Worm (Caenorhabditis elegans) whole organism, mixed stage, embryonic: ENCODE data around the gene C44C11.6.
"Not testable (repeated sequence)": the region's sequence is repeated elsewhere in the genome, so short reads cannot be mapped to it uniquely, and the experiment has no call there.

Source experiments
- M03D4.4 ChIP-seq: sonication (generic microtip); optimal IDR thresholded peaks from 2 replicates; lab custom pipeline; 2017; ENCODE audit warnings: mild to moderate bottlenecking, missing genetic modification characterization, missing compliant biosample characterization
- bed-3 ChIP-seq: fragments of 200-800 bp; sonication (Bioruptor generic); optimal IDR thresholded peaks from 3 replicates; lab custom pipeline; 2018; ENCODE audit warnings: mild to moderate bottlenecking, missing genetic modification characterization, moderate library complexity, missing compliant biosample characterization
- blmp-1 ChIP-seq: fragments of 150-350 bp; optimal IDR thresholded peaks from 2 replicates; lab custom pipeline; 2014; ENCODE audit warnings: missing biosample characterization, missing genetic modification characterization
- ceh-43 ChIP-seq: fragments of 200-800 bp; sonication (Bioruptor generic); optimal IDR thresholded peaks from 2 replicates; lab custom pipeline; 2018; ENCODE audit warnings: mild to moderate bottlenecking, missing genetic modification characterization, moderate library complexity, missing compliant biosample characterization
- ceh-83 ChIP-seq: fragments of 200-800 bp; sonication (Bioruptor generic); optimal IDR thresholded peaks from 2 replicates; lab custom pipeline; 2018; ENCODE audit warnings: mild to moderate bottlenecking, missing genetic modification characterization, missing compliant biosample characterization
- ces-1 ChIP-seq: fragments of 150-350 bp; optimal IDR thresholded peaks from 2 replicates; lab custom pipeline; 2014; ENCODE audit warnings: missing biosample characterization, missing genetic modification reagents, missing genetic modification characterization
- cnd-1 ChIP-seq: fragments of 200-800 bp; sonication (Bioruptor generic); optimal IDR thresholded peaks from 2 replicates; lab custom pipeline; 2018; ENCODE audit warnings: mild to moderate bottlenecking, missing genetic modification characterization, missing compliant biosample characterization
- elt-1 ChIP-seq: sonication (generic microtip); optimal IDR thresholded peaks from 2 replicates; lab custom pipeline; 2017; ENCODE audit warnings: missing genetic modification characterization, mild to moderate bottlenecking, missing compliant biosample characterization, antibody characterized with exemption, moderate library complexity, borderline replicate concordance; ENCODE audit not compliant: insufficient read depth
- elt-3 ChIP-seq: fragments of 150-350 bp; optimal IDR thresholded peaks from 2 replicates; lab custom pipeline; 2014; ENCODE audit warnings: missing biosample characterization, missing genetic modification characterization
- ham-2 ChIP-seq: fragments of 200-800 bp; sonication (Bioruptor generic); optimal IDR thresholded peaks from 2 replicates; lab custom pipeline; 2018; ENCODE audit warnings: mild to moderate bottlenecking, missing genetic modification characterization, missing compliant biosample characterization
- hlh-1 ChIP-seq: fragments of 150-350 bp; optimal IDR thresholded peaks from 2 replicates; lab custom pipeline; 2014; ENCODE audit warnings: missing biosample characterization, missing genetic modification reagents, missing genetic modification characterization
- lin-13 ChIP-seq: fragments of 150-350 bp; optimal IDR thresholded peaks from 2 replicates; lab custom pipeline; 2014; ENCODE audit warnings: missing biosample characterization, missing genetic modification characterization
- lsy-2 ChIP-seq: fragments of 150-350 bp; optimal IDR thresholded peaks from 2 replicates; lab custom pipeline; 2014; ENCODE audit warnings: missing biosample characterization, missing genetic modification characterization
- mab-5 ChIP-seq: fragments of 150-350 bp; optimal IDR thresholded peaks from 2 replicates; lab custom pipeline; 2014; ENCODE audit warnings: missing biosample characterization, missing genetic modification characterization
- mep-1 ChIP-seq: fragments of 150-350 bp; optimal IDR thresholded peaks from 2 replicates; lab custom pipeline; 2017; ENCODE audit warnings: missing biosample characterization, missing genetic modification reagents, missing genetic modification characterization, inconsistent platforms
- mls-2 ChIP-seq: sonication (generic microtip); optimal IDR thresholded peaks from 2 replicates; lab custom pipeline; 2016; ENCODE audit warnings: mild to moderate bottlenecking, missing genetic modification characterization, moderate library complexity, missing compliant biosample characterization
- nhr-12 ChIP-seq: fragments of 150-350 bp; optimal IDR thresholded peaks from 2 replicates; lab custom pipeline; 2014; ENCODE audit warnings: missing biosample characterization, missing genetic modification characterization
- nhr-2 ChIP-seq: fragments of 150-350 bp; optimal IDR thresholded peaks from 2 replicates; lab custom pipeline; 2014; ENCODE audit warnings: missing biosample characterization, missing genetic modification characterization
- nhr-237 ChIP-seq: fragments of 150-350 bp; optimal IDR thresholded peaks from 2 replicates; lab custom pipeline; 2014; ENCODE audit warnings: missing biosample characterization, missing genetic modification characterization
- nhr-28 ChIP-seq: fragments of 150-350 bp; optimal IDR thresholded peaks from 2 replicates; lab custom pipeline; 2014; ENCODE audit warnings: missing biosample characterization, missing genetic modification characterization
- nhr-76 ChIP-seq: sonication (generic microtip); optimal IDR thresholded peaks from 2 replicates; lab custom pipeline; 2017; ENCODE audit warnings: missing biosample characterization, missing genetic modification characterization
- pha-4 ChIP-seq: fragments of 150-350 bp; optimal IDR thresholded peaks from 2 replicates; lab custom pipeline; 2018; ENCODE audit warnings: missing biosample characterization, missing genetic modification reagents, missing genetic modification characterization
- sem-2 ChIP-seq: fragments of 200-800 bp; sonication (Bioruptor generic); optimal IDR thresholded peaks from 2 replicates; lab custom pipeline; 2018; ENCODE audit warnings: mild to moderate bottlenecking, missing genetic modification characterization, missing compliant biosample characterization
- sptf-1 ChIP-seq: sonication (generic microtip); optimal IDR thresholded peaks from 2 replicates; lab custom pipeline; 2017; ENCODE audit warnings: mild to moderate bottlenecking, missing genetic modification characterization, moderate library complexity, missing compliant biosample characterization
- tbx-8 ChIP-seq: fragments of 200-800 bp; sonication (Bioruptor generic); optimal IDR thresholded peaks from 2 replicates; lab custom pipeline; 2018; ENCODE audit warnings: mild to moderate bottlenecking, missing genetic modification characterization, moderate library complexity, missing compliant biosample characterization
- unc-120 ChIP-seq: sonication (generic microtip); optimal IDR thresholded peaks from 2 replicates; lab custom pipeline; 2017; ENCODE audit warnings: missing genetic modification characterization, missing compliant biosample characterization; ENCODE audit not compliant: poor library complexity, severe bottlenecking
- unc-39 ChIP-seq: fragments of 150-350 bp; optimal IDR thresholded peaks from 2 replicates; lab custom pipeline; 2014; ENCODE audit warnings: missing biosample characterization, missing genetic modification characterization
- unc-62 ChIP-seq: fragments of 150-350 bp; optimal IDR thresholded peaks from 2 replicates; lab custom pipeline; 2014; ENCODE audit warnings: missing biosample characterization, missing genetic modification reagents, missing genetic modification characterization
- zip-8 ChIP-seq: fragments of 150-350 bp; optimal IDR thresholded peaks from 2 replicates; lab custom pipeline; 2014; ENCODE audit warnings: missing biosample characterization, missing genetic modification characterization
- ztf-11 ChIP-seq: fragments of 150-350 bp; optimal IDR thresholded peaks from 2 replicates; lab custom pipeline; 2014; ENCODE audit warnings: missing biosample characterization, missing genetic modification characterization

The C44C11.6 gene

DNA sequence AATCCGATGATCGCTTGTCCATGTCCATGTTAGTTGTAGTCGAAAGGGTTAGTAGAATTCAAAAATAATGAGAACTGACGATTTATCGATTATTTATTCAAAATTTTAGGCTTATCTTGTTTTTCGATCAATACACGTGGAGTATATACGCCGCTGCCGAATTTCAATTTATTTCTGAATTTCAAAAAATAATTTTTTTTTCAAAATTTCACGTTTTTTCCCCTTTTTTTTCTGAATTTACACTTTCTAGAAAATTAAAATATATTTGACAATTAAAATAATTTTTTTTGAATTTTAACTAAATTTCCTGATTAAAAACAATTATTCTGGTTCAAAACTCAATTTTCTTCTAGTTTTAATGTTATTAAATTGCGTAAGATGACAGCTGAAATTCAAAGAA, 42.3 kb upstream of the C44C11.6 start, which contains the start of gene C50E10.1:
C50E10.1 (minus strand) TSS at position 101 of the 400 bp plus-strand sequence.
- TF ChIP-seq bed-3 (GFP tag; lab: Kevin White, UChicago) (no peak), ces-1 (GFP tag; lab: Kevin White, UChicago) (no peak), nhr-237 (tag; lab: Kevin White, UChicago) (no peak), unc-120 (no peak), blmp-1 (tag; lab: Kevin White, UChicago) (no peak), tbx-8 (GFP tag; lab: Kevin White, UChicago) (no peak), ceh-83 (no peak), lsy-2 (tag; lab: Kevin White, UChicago) (no peak), unc-62 (GFP tag; lab: Kevin White, UChicago) (no peak), nhr-28 (no peak), mls-2 (tag; lab: Kevin White, UChicago) (no peak), sem-2 (GFP tag; lab: Kevin White, UChicago) (no peak), M03D4.4 (tag; lab: Kevin White, UChicago) (no peak), nhr-12 (tag; lab: Kevin White, UChicago) (no peak)

DNA sequence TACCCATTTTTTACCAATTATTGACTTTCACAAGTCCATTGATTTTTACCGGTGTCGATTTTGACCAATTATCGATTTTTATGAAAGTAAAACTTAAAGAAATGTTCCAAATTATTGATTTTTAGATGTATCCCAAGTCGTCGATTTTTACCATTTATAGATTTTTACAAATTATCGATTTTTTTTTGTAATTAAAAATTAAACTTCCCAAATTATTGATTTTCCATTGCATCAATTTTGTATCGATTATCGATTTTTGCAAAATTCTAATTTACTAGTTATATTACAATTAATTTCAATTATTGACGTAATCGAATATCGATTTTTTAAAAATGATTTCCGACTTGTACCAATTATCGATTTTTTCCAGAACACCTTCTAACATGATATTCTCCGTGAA, 41.5 kb upstream of the C44C11.6 start, which contains the start of gene sre-50:
sre-50 (plus strand) TSS at position 384 of the 400 bp plus-strand sequence.
- TF ChIP-seq nhr-76 (tag; lab: Kevin White, UChicago), result no peak
- TF ChIP-seq ceh-83, result no peak
- no peak for TF ChIP-seq mep-1
- no peak for TF ChIP-seq nhr-2 (tag; lab: Kevin White, UChicago)
- TF ChIP-seq pha-4 (tag; lab: Kevin White, UChicago), result no peak
- no peak for TF ChIP-seq ztf-11
- no peak for TF ChIP-seq tbx-8 (GFP tag; lab: Kevin White, UChicago)
- TF ChIP-seq unc-120, result no peak
- TF ChIP-seq elt-1, result no peak
- no peak for TF ChIP-seq cnd-1 (tag; lab: Kevin White, UChicago)
- TF ChIP-seq ces-1 (GFP tag; lab: Kevin White, UChicago), result no peak
- no peak for TF ChIP-seq nhr-237 (tag; lab: Kevin White, UChicago)
- TF ChIP-seq unc-39 (tag; lab: Kevin White, UChicago), result no peak

DNA sequence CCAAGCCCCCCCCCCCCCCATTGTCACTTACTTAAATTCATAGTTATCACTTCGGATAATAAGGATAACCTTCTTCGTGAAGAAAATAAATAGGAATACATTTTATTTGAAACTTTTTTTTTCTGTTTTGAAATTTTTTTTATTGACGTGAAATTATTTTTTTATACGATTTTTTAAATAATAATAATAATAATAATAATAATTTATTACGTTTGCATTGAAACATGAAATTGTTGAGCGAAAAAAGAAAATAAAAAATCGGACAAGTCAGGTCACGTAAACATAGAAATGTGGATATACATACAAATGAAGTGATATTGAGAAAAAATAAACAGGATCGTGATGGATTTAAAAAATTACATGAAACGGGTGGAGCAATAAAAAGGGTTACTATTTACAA, 35.0 kb upstream of the C44C11.6 start, which contains the start of gene C50E10.2:
C50E10.2 (minus strand) TSS at position 101 of the 400 bp plus-strand sequence.
- no peak for TF ChIP-seq lin-13 (tag; lab: Kevin White, UChicago)
- no peak for TF ChIP-seq hlh-1 (tag; lab: Kevin White, UChicago)
- no peak for TF ChIP-seq mab-5
- TF ChIP-seq mep-1, result no peak
- TF ChIP-seq sem-2 (GFP tag; lab: Kevin White, UChicago), result no peak
- TF ChIP-seq nhr-12 (tag; lab: Kevin White, UChicago), result no peak
- no peak for TF ChIP-seq zip-8 (tag; lab: Kevin White, UChicago)
- TF ChIP-seq unc-62 (GFP tag; lab: Kevin White, UChicago), result no peak
- no peak for TF ChIP-seq elt-1
- TF ChIP-seq pha-4 (tag; lab: Kevin White, UChicago), result no peak
- TF ChIP-seq tbx-8 (GFP tag; lab: Kevin White, UChicago), result no peak
- no peak for TF ChIP-seq ceh-43
- no peak for TF ChIP-seq ham-2 (GFP tag; lab: Kevin White, UChicago)
- no peak for TF ChIP-seq sptf-1 (tag; lab: Kevin White, UChicago)
- TF ChIP-seq nhr-237 (tag; lab: Kevin White, UChicago), result no peak
- no peak for TF ChIP-seq elt-3 (tag; lab: Kevin White, UChicago)
- TF ChIP-seq cnd-1 (tag; lab: Kevin White, UChicago), result no peak
- TF ChIP-seq lsy-2 (tag; lab: Kevin White, UChicago), result no peak
- no peak for TF ChIP-seq M03D4.4 (tag; lab: Kevin White, UChicago)
- TF ChIP-seq, all 35 proteins: peak for 0

DNA sequence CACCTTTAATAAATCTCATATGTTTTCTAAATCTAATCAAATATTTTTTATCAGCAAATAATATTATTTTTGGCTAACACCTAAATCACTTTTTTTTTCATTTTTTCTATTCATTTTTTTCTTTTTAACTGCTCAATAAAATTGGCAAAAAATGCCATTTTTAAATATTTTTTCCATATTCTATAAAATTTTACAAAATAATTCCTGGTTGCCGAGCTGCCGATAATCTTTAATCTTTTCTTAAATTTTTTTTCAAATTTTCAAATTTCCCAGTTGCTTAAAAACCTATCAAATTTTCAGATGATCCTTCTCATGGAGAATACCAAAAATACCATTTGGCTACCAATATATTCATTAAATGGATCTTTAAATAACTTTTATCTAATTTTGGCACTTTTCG, 33.0 kb upstream of the C44C11.6 start, which contains the start of gene sre-51:
sre-51 (plus strand) TSS at position 301 of the 400 bp plus-strand sequence.
- no peak for TF ChIP-seq sem-2 (GFP tag; lab: Kevin White, UChicago)
- no peak for TF ChIP-seq mls-2 (tag; lab: Kevin White, UChicago)

DNA sequence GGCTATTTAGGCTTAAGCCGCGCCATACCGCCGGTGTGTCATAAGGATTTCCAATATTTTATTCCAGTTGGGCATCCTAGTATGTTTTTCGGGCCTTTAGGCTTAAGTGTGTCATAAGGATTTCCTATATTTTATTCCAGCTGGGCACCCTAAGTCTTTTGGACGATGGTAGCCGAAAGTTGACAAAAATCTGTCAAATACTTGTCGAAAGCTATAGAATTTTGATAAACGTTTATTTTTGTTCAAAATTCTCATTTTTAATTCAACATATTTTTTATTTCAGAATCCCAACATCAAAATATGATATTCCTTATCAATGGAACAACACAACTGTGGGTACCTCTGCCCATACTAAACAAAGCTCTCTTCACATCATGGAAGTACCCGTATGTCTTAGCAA, 26.1 kb upstream of the C44C11.6 start, which contains the start of gene sre-49:
sre-49 (plus strand) TSS at position 301 of the 400 bp plus-strand sequence.
- not testable (repeated sequence) for TF ChIP-seq tbx-8 (GFP tag; lab: Kevin White, UChicago); lin-13 (tag; lab: Kevin White, UChicago); unc-62 (GFP tag; lab: Kevin White, UChicago)
